Worm (Caenorhabditis elegans) whole organism, early embryonic: ENCODE results near the gene T01B7.13.

Source experiments
- ama-1 ChIP-seq: fragments of 150-350 bp; optimal IDR thresholded peaks from 2 replicates; lab custom pipeline; 2014
- hmbx-1 ChIP-seq: sonication (generic microtip); optimal IDR thresholded peaks from 2 replicates; lab custom pipeline; 2016; ENCODE audit warnings: mild to moderate bottlenecking, missing genetic modification characterization, missing compliant biosample characterization
- pes-1 ChIP-seq: fragments of 200-800 bp; sonication (Bioruptor generic); IDR thresholded peaks from 2 replicates; pipeline ENCODE4 v1.3.6; 2022; ENCODE audit warnings: missing genetic modification reagents, missing genetic modification characterization, missing compliant biosample characterization
- tbx-11 ChIP-seq: fragments of 200-800 bp; sonication (Bioruptor generic); IDR thresholded peaks from 2 replicates; pipeline ENCODE4 v1.3.6; 2022; ENCODE audit warnings: missing genetic modification characterization, missing compliant biosample characterization

DNA sequence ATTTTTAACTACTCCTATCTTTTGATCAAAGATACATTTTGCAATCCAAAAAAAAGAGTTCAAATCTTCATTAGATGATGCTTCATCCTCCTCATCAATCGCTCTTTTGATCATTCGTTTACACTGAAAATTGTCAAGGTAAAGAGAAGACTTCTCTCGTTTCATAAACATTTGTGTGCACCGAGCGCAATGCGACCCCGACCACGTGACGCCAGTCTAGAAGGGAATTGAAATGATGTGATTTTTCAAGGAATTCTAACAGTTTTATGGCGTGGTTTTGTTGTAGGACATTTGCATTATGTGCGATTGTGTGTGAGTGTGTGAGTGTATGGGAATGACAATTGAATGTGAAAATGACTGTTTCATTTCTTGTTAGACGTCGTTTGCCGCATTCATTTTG lies 26.1 kb downstream of the T01B7.13 start:
- TF ChIP-seq tbx-11 (GFP tag; lab: Robert Waterston, UW) (no peak), hmbx-1 (tag; lab: Kevin White, UChicago) (no peak), pes-1 (GFP tag; lab: Robert Waterston, UW) (no peak), ama-1 (lab: Kevin White, UChicago) (no peak)
